Fruit fly (Drosophila melanogaster): ENCODE measurements around the gene CG33764.

CG33764 gene

dm6 chr3L:4221226-4221770 is 46.0 kb downstream of the CG33764 start (continued):
- TF ChIP-seq CG6854 (GFP tag; optimal IDR thresholded peaks at IDR 0.05) (no peak), Vsx1 (GFP tag; optimal IDR thresholded peaks at IDR 0.05) (no peak), NC2α (GFP tag; optimal IDR thresholded peaks at IDR 0.05) (no peak), E2f1 (GFP tag; IDR thresholded peaks at IDR 0.05) (no peak; the same call in 1 of the 2 replicates), lbe (GFP tag; optimal IDR thresholded peaks at IDR 0.05) (no peak), CG2129 (GFP tag; IDR thresholded peaks at IDR 0.05; ENCODE audit: partially characterized antibody) (no peak), H15 (GFP tag; IDR thresholded peaks at IDR 0.05) (no peak), HmgD (GFP tag; optimal IDR thresholded peaks at IDR 0.05) (no peak), Myb (GFP tag; optimal IDR thresholded peaks at IDR 0.05) (no peak), zen2 (GFP tag; IDR thresholded peaks at IDR 0.05; ENCODE audit: partially characterized antibody) (no peak), Six4 (GFP tag; optimal IDR thresholded peaks at IDR 0.05) (no peak), fru (optimal IDR thresholded peaks at IDR 0.05) (no peak), CG11247 (GFP tag; IDR thresholded peaks at IDR 0.05) (no peak), Rfx (GFP tag; IDR thresholded peaks at IDR 0.05) (peak; percentile 42; the same call in 1 of the 2 replicates), CG7987 (GFP tag; optimal IDR thresholded peaks at IDR 0.05) (peak; percentile 35), CG12769 (tag; optimal IDR thresholded peaks at IDR 0.05) (peak; percentile 95), CG18764 (GFP tag; optimal IDR thresholded peaks at IDR 0.05) (no peak), fd102C (GFP tag; optimal IDR thresholded peaks at IDR 0.05) (no peak), CG10147 (GFP tag; optimal IDR thresholded peaks at IDR 0.05) (no peak), abd-A (tag; optimal IDR thresholded peaks at IDR 0.05) (peak; percentile 93), CG32772 (GFP tag; IDR thresholded peaks at IDR 0.05) (no peak), CG1024 (GFP tag; IDR thresholded peaks at IDR 0.05) (no peak), CG9727 (GFP tag; optimal IDR thresholded peaks at IDR 0.05) (no peak), CG3838 (GFP tag; optimal IDR thresholded peaks at IDR 0.05) (no peak), NC2β (GFP tag; optimal IDR thresholded peaks at IDR 0.05) (no peak), CG4730 (GFP tag; IDR thresholded peaks at IDR 0.05) (no peak), CrebB (tag; optimal IDR thresholded peaks at IDR 0.05) (peak; percentile 37), CG8290 (GFP tag; optimal IDR thresholded peaks at IDR 0.05) (no peak), CG8290 (tag; optimal IDR thresholded peaks at IDR 0.05) (peak in 1 of 2 experiments; percentile 86), CG16863 (GFP tag; optimal IDR thresholded peaks at IDR 0.05) (no peak), ato (GFP tag; IDR thresholded peaks at IDR 0.05; ENCODE audit: partially characterized antibody) (no peak), CG42726 (GFP tag; IDR thresholded peaks at IDR 0.05; ENCODE audit: partially characterized antibody) (no peak), CG9876 (GFP tag; optimal IDR thresholded peaks at IDR 0.05) (no peak), Ravus (GFP tag; IDR thresholded peaks at IDR 0.05) (no peak), CG2678 (tag; optimal IDR thresholded peaks at IDR 0.05) (peak; percentile 31), Aef1 (GFP tag; IDR thresholded peaks at IDR 0.05) (no peak), Bteb2 (GFP tag; optimal IDR thresholded peaks at IDR 0.05) (no peak), z (GFP tag; IDR thresholded peaks at IDR 0.05) (0 out of 3 replicates have a peak, but pooled peaks have one; percentile 28), ems (GFP tag; optimal IDR thresholded peaks at IDR 0.05) (no peak), Xbp1 (GFP tag; optimal IDR thresholded peaks at IDR 0.05) (no peak), CG9797 (GFP tag; optimal IDR thresholded peaks at IDR 0.05) (no peak), Bdp1 (GFP tag; optimal IDR thresholded peaks at IDR 0.05) (no peak), gsb-n (tag; optimal IDR thresholded peaks at IDR 0.05) (peak; percentile 52), CG4854 (GFP tag; optimal IDR thresholded peaks at IDR 0.05) (no peak), CG7963 (GFP tag; IDR thresholded peaks at IDR 0.05; ENCODE audit: partially characterized antibody) (no peak), wor (GFP tag; IDR thresholded peaks at IDR 0.05) (no peak), NFAT (GFP tag; IDR thresholded peaks at IDR 0.05) (peak; percentile 68; the same call in 1 of the 2 replicates), Lhr (GFP tag; optimal IDR thresholded peaks at IDR 0.05) (no peak), btn (GFP tag; optimal IDR thresholded peaks at IDR 0.05) (no peak), oc (tag; optimal IDR thresholded peaks at IDR 0.05) (peak; percentile 2), Pdp1 (GFP tag; optimal IDR thresholded peaks at IDR 0.05) (peak in 1 of 2 experiments; percentile 44)
